Worm (Caenorhabditis elegans) whole organism, L4/young adult: ENCODE data around the gene ora-1.

Experiments used
- W03F9.2 ChIP-seq: fragments of 150-350 bp; optimal IDR thresholded peaks from 2 replicates; lab custom pipeline; 2014; ENCODE audit warnings: missing biosample characterization, missing genetic modification characterization
- him-1 ChIP-seq: sonication (generic microtip); optimal IDR thresholded peaks from 2 replicates; lab custom pipeline; 2016; ENCODE audit warnings: missing genotype, missing genetic modification reagents, missing genetic modification characterization, missing compliant biosample characterization

DNA sequence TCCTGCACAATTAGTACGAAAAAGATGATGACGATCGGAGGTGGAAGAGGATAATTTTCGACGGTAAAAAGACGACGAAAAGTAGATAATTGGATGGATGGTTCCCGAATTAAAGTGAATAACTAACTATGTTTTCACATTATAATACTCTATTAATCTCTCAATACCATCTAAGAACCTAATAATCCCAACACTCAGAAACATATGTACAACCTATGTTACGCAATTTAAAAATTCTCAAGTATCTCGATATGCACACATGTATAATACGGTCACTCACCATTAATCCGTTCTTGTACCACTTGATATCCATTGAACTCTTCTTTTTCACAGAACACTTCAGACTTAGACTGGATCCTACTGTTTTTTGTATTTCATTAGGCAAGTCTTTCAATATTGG, 23.1 kb downstream of the ora-1 start:
- TF ChIP-seq him-1 (tag; lab: Kevin White, UChicago) (no peak), W03F9.2 (tag; lab: Kevin White, UChicago) (no peak)
